Worm (Caenorhabditis elegans): ENCODE data around the gene pho-10.
A peak's percentile ranks its signal among the peaks of the same experiment; 100 is the strongest.

pho-10 gene

DNA sequence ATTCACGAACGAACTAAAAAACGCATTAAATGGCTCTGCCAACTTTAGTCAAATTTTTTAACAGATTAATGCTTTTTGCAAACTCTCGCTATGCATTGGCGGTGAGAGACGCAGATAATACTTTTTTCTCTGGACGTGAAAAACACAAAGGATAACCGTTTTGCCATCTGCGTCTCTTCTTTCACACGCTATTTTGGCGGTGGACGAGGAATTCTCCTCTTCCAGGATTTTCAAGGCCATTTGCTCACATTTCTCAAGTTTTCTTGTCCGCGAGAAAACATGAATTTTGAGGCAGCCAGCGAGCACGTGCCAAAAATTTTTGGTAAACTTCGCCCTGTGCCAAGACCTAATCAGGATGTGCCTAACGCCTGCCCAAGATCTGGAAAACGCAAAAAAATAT is 10.6 kb upstream of the pho-10 start (continued):
- TF ChIP-seq ZK337.2 (GFP tag; IDR thresholded peaks at IDR 0.05) (no peak), lin-38 (GFP tag; IDR thresholded peaks at IDR 0.05) (peak; percentile 38), nhr-111 (GFP tag; optimal IDR thresholded peaks at IDR 0.05) (no peak), ztf-7 (tag; optimal IDR thresholded peaks at IDR 0.05) (no peak), unc-130 (GFP tag; optimal IDR thresholded peaks at IDR 0.05) (peak; percentile 21), nhr-6 (tag; optimal IDR thresholded peaks at IDR 0.05) (no peak), saeg-2 (GFP tag; IDR thresholded peaks at IDR 0.05) (no peak), dve-1 (tag; optimal IDR thresholded peaks at IDR 0.05; ENCODE audit: insufficient read depth) (peak; percentile 14), dpl-1 (GFP tag; optimal IDR thresholded peaks at IDR 0.05) (peak; percentile 22), daf-16 (GFP tag; optimal IDR thresholded peaks at IDR 0.05) (no peak), daf-16 (tag; optimal IDR thresholded peaks at IDR 0.05) (no peak), spr-1 (tag; optimal IDR thresholded peaks at IDR 0.05) (no peak), lir-3 (tag; optimal IDR thresholded peaks at IDR 0.05) (no peak)

DNA sequence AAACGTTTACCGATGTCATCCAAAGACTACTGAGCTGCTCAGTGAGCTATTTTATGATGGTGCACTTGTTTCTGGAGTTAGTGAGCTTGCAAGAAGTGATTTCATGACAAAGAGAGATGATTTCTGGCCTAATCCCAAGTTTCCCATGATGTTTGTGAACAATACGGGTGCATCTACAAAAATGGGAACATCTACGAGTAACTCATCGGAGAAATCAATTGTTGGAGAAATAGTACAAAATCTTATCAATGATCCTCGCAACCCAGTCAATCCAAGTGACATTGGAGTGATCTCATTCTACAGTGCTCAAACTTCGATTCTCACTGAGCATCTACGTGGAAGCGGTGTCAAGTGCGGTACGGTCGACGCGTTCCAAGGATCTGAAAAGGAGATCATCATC is 8.1 kb upstream of the pho-10 start:
- TF ChIP-seq lin-13 (GFP tag; optimal IDR thresholded peaks at IDR 0.05) (no peak), aha-1 (tag) (peak; percentile 91), zip-2 (tag; optimal IDR thresholded peaks at IDR 0.05) (no peak)

DNA sequence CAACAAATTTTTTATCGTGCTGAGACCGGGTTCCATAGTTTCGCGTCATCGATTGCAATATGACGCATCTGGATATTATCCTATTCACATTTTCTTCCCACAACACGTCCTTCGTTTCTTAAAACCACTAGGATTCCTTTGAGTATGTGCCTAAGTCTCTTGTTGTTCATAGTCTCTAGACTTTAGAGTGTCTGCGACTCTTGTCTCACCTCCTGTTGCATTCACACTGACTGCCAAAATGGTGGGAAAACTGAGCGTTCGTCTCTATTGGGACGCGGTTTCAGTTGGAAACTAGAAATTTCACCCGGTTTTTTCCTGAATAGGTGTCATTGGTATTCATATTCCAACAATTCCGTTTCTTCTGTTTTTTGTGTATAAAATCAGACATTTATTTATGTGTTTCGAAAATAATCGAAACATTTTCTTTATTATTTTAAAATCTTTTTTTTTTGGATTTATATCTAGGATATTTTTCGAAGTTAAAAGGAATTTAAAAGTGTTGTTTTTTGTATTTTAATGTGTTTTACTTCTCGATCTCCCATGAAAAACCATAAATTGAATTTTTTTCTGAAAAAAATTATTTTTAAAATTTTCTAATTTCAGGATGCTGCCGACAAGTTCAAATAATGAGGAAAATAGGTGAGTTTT is 1.4 kb upstream of the pho-10 start, which contains the start of gene C05C10.2:
Gene C05C10.2, plus strand, starts transcription at position 598 of the 648 bp plus-strand sequence.
- peak in 1 of 2 experiments; percentile 42 for TF ChIP-seq unc-62 (GFP tag; optimal IDR thresholded peaks at IDR 0.05 in 1 of 2)
- TF ChIP-seq unc-62 (tag; optimal IDR thresholded peaks at IDR 0.05) = no peak
- TF ChIP-seq nhr-25 (tag; optimal IDR thresholded peaks at IDR 0.05; ENCODE audit: borderline replicate concordance, insufficient read depth) = no peak
- TF ChIP-seq aha-1 (tag) = peak; percentile 72
- no peak for TF ChIP-seq F44E2.7 (GFP tag; IDR thresholded peaks at IDR 0.05)
- TF ChIP-seq unc-39 (tag; optimal IDR thresholded peaks at IDR 0.05) = no peak
- TF ChIP-seq F37D6.2 (tag; optimal IDR thresholded peaks at IDR 0.05) = no peak
- TF ChIP-seq duxl-1 (tag; optimal IDR thresholded peaks at IDR 0.05; ENCODE audit: poor library complexity) = no peak

DNA sequence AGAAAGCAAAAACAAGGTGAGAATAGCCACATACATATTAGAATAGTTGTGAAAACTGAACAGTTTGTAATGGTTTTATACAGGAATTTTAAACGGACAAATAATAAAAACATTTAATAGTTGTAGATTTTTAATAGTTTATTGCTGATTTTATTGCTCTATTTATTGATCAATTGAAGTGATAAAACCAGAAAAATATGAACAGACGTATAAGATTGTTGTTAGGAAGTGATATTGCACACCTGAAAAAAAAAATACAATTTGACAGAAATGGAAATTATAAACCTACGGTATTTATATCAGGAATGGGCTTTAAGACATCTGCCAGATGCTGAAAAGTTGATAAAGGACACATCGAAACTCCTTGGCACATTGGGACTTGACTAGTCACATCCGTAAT is 2.5 kb downstream of the pho-10 start, which contains the start of gene C05C10.8:
Gene C05C10.8, minus strand, starts transcription at position 101 of the 400 bp plus-strand sequence.
- TF ChIP-seq mep-1 (tag; optimal IDR thresholded peaks at IDR 0.05) = no peak
- no peak for TF ChIP-seq daf-16 (GFP tag; optimal IDR thresholded peaks at IDR 0.05)
- no peak for TF ChIP-seq daf-16 (tag; optimal IDR thresholded peaks at IDR 0.05)
- no peak for TF ChIP-seq snpc-1.2 (GFP tag; IDR thresholded peaks at IDR 0.05)
- TF ChIP-seq unc-39 (tag; optimal IDR thresholded peaks at IDR 0.05) = no peak
- TF ChIP-seq zfp-3 (GFP tag; conservative IDR thresholded peaks at IDR 0.05) = no peak
- TF ChIP-seq vab-7 (GFP tag; IDR thresholded peaks at IDR 0.05) = no peak
- TF ChIP-seq php-3 (GFP tag; IDR thresholded peaks at IDR 0.05) = no peak
- TF ChIP-seq egl-27 (tag; optimal IDR thresholded peaks at IDR 0.05) = no peak
- TF ChIP-seq nhr-102 (tag; optimal IDR thresholded peaks at IDR 0.05) = no peak
- no peak for TF ChIP-seq dmd-9 (GFP tag; IDR thresholded peaks at IDR 0.05)
- TF ChIP-seq daf-12 (tag; optimal IDR thresholded peaks at IDR 0.05) = no peak
- no peak for TF ChIP-seq mes-2 (tag; optimal IDR thresholded peaks at IDR 0.05; ENCODE audit: poor library complexity, severe bottlenecking)

DNA sequence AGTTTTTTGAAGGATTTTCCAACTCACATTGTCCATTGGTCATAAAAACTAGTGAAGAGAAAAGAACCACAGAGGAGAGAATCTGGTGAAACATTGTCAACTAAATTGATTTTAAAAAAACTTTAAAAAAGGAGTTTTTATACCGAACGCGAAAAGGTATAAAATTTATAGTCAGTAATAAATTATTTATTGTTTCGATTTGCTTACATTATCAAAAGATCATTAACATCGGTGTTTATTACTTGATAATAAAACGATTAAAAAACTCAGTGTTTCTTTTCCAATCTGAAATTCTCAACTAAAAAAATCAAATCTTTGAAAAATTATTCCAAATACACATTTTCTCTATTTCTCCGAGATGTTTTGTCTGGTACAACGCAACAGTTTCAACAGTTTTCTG is 4.2 kb downstream of the pho-10 start, which contains the start of gene F26C11.4:
Gene F26C11.4, minus strand, starts transcription at position 101 of the 400 bp plus-strand sequence.
- TF ChIP-seq spr-1 (tag; optimal IDR thresholded peaks at IDR 0.05) (no peak), vab-7 (GFP tag; IDR thresholded peaks at IDR 0.05) (no peak)
